Fruit fly (Drosophila melanogaster): ENCODE results near the gene brv1.

DNA sequence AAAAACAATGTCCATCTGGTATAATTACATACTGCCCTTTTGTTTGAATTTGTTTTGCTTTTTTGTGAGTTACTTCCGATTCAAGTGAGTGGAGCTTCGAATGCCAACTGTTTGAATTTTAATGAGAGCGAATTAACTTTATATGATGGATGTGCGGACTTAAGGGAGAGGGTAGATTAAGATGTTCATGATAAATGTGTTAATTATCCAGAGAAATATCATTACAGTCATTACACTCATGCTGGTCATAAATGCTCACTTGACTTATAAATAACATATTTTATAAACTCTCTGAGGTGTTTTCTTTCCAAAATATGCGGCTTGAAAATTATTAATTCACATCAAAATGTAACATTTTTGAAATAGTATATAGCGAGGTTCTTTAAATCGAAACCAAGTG is 11.3 kb upstream of the brv1 start, which contains the start of gene CG9449:
- TF ChIP-seq CG6854 (GFP tag; optimal IDR thresholded peaks at IDR 0.05) (no peak), CG9139 (GFP tag; optimal IDR thresholded peaks at IDR 0.05) (no peak), acj6 (GFP tag; optimal IDR thresholded peaks at IDR 0.05) (no peak), CG7368 (GFP tag; optimal IDR thresholded peaks at IDR 0.05) (no peak), dac (GFP tag; optimal IDR thresholded peaks at IDR 0.05) (no peak), CG10669 (GFP tag; optimal IDR thresholded peaks at IDR 0.05) (no peak), Hr39 (GFP tag; optimal IDR thresholded peaks at IDR 0.05) (no peak), cyc (GFP tag; optimal IDR thresholded peaks at IDR 0.05) (no peak)
